Worm (Caenorhabditis elegans) whole organism, young adult: ENCODE data around the gene C08A9.10.

ENCODE experiments used
- F22D6.2 ChIP-seq: sonication (generic microtip); optimal IDR thresholded peaks from 2 replicates; lab custom pipeline; 2016; ENCODE audit warnings: mild to moderate bottlenecking, missing genetic modification characterization, missing compliant biosample characterization
- F33H1.4 ChIP-seq: fragments of 200-800 bp; sonication (Bioruptor generic); IDR thresholded peaks from 2 replicates; pipeline ENCODE4 v1.3.6; 2022; ENCODE audit warnings: missing genetic modification reagents, missing genetic modification characterization, missing compliant biosample characterization
- F37B4.10 ChIP-seq: fragments of 200-800 bp; sonication (Bioruptor generic); IDR thresholded peaks from 2 replicates; pipeline ENCODE4 v1.3.6; 2022; ENCODE audit warnings: missing genetic modification characterization, missing compliant biosample characterization
- F39B2.1 ChIP-seq: fragments of 200-800 bp; sonication (Bioruptor generic); IDR thresholded peaks from 2 replicates; pipeline ENCODE4 v1.3.6; 2022; ENCODE audit warnings: missing genetic modification reagents, missing genetic modification characterization, missing compliant biosample characterization
- F49E8.2 ChIP-seq: sonication (generic microtip); optimal IDR thresholded peaks from 3 replicates; lab custom pipeline; 2017; ENCODE audit warnings: missing genetic modification characterization, mild to moderate bottlenecking, missing compliant biosample characterization, antibody characterized with exemption, moderate library complexity; ENCODE audit not compliant: insufficient read depth
- F57C9.4 ChIP-seq: sonication (generic microtip); optimal IDR thresholded peaks from 2 replicates; lab custom pipeline; 2017; ENCODE audit warnings: mild to moderate bottlenecking, missing genetic modification characterization, missing compliant biosample characterization
- K11D2.4 ChIP-seq: fragments of 200-800 bp; sonication (Bioruptor generic); IDR thresholded peaks from 2 replicates; pipeline ENCODE4 v1.3.6; 2022; ENCODE audit warnings: missing genetic modification reagents, missing genetic modification characterization, missing compliant biosample characterization
- Y79H2A.3 ChIP-seq: fragments of 200-800 bp; sonication (Bioruptor generic); conservative IDR thresholded peaks from 2 replicates; pipeline ENCODE4 v1.3.6; 2022; ENCODE audit warnings: missing genetic modification reagents, missing genetic modification characterization, missing compliant biosample characterization
- ama-1 ChIP-seq, 3 experiments: fragments of 150-350 bp in 1 of 3; sonication (generic microtip) in 2 of 3; optimal IDR thresholded peaks; 2 replicates each; lab custom pipeline; 2014 to 2018; ENCODE audit warnings: missing biosample characterization in 2 of 3, missing genetic modification characterization in 2 of 3, missing genetic modification reagents in 2 of 3
- atf-7 ChIP-seq: sonication (generic microtip); optimal IDR thresholded peaks from 2 replicates; lab custom pipeline; 2017; ENCODE audit warnings: mild to moderate bottlenecking, missing genetic modification characterization, missing compliant biosample characterization
- attf-6 ChIP-seq: fragments of 200-800 bp; sonication (Bioruptor generic); IDR thresholded peaks from 2 replicates; pipeline ENCODE4 v1.3.6; 2022; ENCODE audit warnings: missing genetic modification reagents, missing genetic modification characterization, missing compliant biosample characterization
- cebp-1 ChIP-seq, 2 experiments: fragments of 200-800 bp in 1 of 2; sonication (Bioruptor generic) in 1 of 2; sonication (generic microtip) in 1 of 2; IDR thresholded peaks in 1 of 2; optimal IDR thresholded peaks in 1 of 2; 2 replicates each; pipeline versions ENCODE4 v1.3.6 to Lab custom; 2017 to 2022; ENCODE audit warnings: missing compliant biosample characterization in 2 of 2, missing genetic modification characterization in 2 of 2, mild to moderate bottlenecking in 1 of 2, missing genetic modification reagents in 1 of 2, moderate library complexity in 1 of 2
- ceh-100 ChIP-seq: fragments of 200-800 bp; sonication (Bioruptor generic); IDR thresholded peaks from 2 replicates; pipeline ENCODE4 v1.3.6; 2022; ENCODE audit warnings: missing genetic modification reagents, missing genetic modification characterization, missing compliant biosample characterization
- ceh-27 ChIP-seq: fragments of 200-800 bp; sonication (Bioruptor generic); optimal IDR thresholded peaks from 2 replicates; lab custom pipeline; 2018; ENCODE audit warnings: mild to moderate bottlenecking, missing genetic modification characterization, moderate library complexity, missing compliant biosample characterization
- ceh-79 ChIP-seq: sonication (generic microtip); optimal IDR thresholded peaks from 2 replicates; lab custom pipeline; 2017; ENCODE audit warnings: mild to moderate bottlenecking, missing genetic modification characterization, missing compliant biosample characterization
- ceh-91 ChIP-seq: fragments of 200-800 bp; sonication (Bioruptor generic); IDR thresholded peaks from 2 replicates; pipeline ENCODE4 v1.3.6; 2022; ENCODE audit warnings: missing genetic modification reagents, missing genetic modification characterization, missing compliant biosample characterization
- chd-7 ChIP-seq: sonication (generic microtip); optimal IDR thresholded peaks from 2 replicates; lab custom pipeline; 2016; ENCODE audit warnings: mild to moderate bottlenecking, missing genetic modification characterization, moderate library complexity, missing compliant biosample characterization
- dpl-1 ChIP-seq: fragments of 150-350 bp; optimal IDR thresholded peaks from 2 replicates; lab custom pipeline; 2014; ENCODE audit warnings: missing biosample characterization, missing genetic modification reagents, missing genetic modification characterization
- efl-1 ChIP-seq: fragments of 150-350 bp; optimal IDR thresholded peaks from 2 replicates; lab custom pipeline; 2014; ENCODE audit warnings: missing biosample characterization, missing genetic modification reagents, missing genetic modification characterization
- egl-18 ChIP-seq: fragments of 200-800 bp; sonication (Bioruptor generic); IDR thresholded peaks from 2 replicates; pipeline ENCODE4 v1.3.6; 2022; ENCODE audit warnings: missing genetic modification reagents, missing genetic modification characterization, missing compliant biosample characterization
- egrh-3 ChIP-seq: fragments of 200-800 bp; sonication (Bioruptor generic); IDR thresholded peaks from 2 replicates; pipeline ENCODE4 v1.3.6; 2022; ENCODE audit warnings: missing genetic modification reagents, missing genetic modification characterization, missing compliant biosample characterization
- ets-4 ChIP-seq: fragments of 200-800 bp; sonication (Bioruptor generic); optimal IDR thresholded peaks from 2 replicates; lab custom pipeline; 2018; ENCODE audit warnings: mild to moderate bottlenecking, missing genetic modification characterization, missing compliant biosample characterization
- hlh-12 ChIP-seq: sonication (generic microtip); optimal IDR thresholded peaks from 2 replicates; lab custom pipeline; 2016; ENCODE audit warnings: missing genetic modification characterization, missing compliant biosample characterization
- lin-40 ChIP-seq: sonication (generic microtip); optimal IDR thresholded peaks from 2 replicates; lab custom pipeline; 2016; ENCODE audit warnings: missing genetic modification characterization, mild to moderate bottlenecking, missing compliant biosample characterization, missing genotype, missing genetic modification reagents
- lsl-1 ChIP-seq: fragments of 200-800 bp; sonication (Bioruptor generic); optimal IDR thresholded peaks from 2 replicates; lab custom pipeline; 2018; ENCODE audit warnings: mild to moderate bottlenecking, missing genetic modification characterization, moderate library complexity, missing compliant biosample characterization
- lsy-27 ChIP-seq: sonication (generic microtip); optimal IDR thresholded peaks from 2 replicates; lab custom pipeline; 2017; ENCODE audit warnings: missing genetic modification characterization, mild to moderate bottlenecking, missing compliant biosample characterization, antibody characterized with exemption, missing genotype, borderline replicate concordance; ENCODE audit not compliant: insufficient read depth
- mcd-1 ChIP-seq: fragments of 200-800 bp; sonication (Bioruptor generic); IDR thresholded peaks from 2 replicates; pipeline ENCODE4 v1.3.6; 2022; ENCODE audit warnings: missing genetic modification reagents, missing genetic modification characterization, missing compliant biosample characterization
- nfyb-1 ChIP-seq: fragments of 200-800 bp; sonication (Bioruptor generic); IDR thresholded peaks from 2 replicates; pipeline ENCODE4 v1.3.6; 2022; ENCODE audit warnings: missing genetic modification reagents, missing genetic modification characterization, missing compliant biosample characterization
- nhr-27 ChIP-seq: fragments of 200-800 bp; sonication (Bioruptor generic); optimal IDR thresholded peaks from 2 replicates; lab custom pipeline; 2018; ENCODE audit warnings: mild to moderate bottlenecking, missing genetic modification characterization, moderate library complexity, missing compliant biosample characterization
- pbrm-1 ChIP-seq: fragments of 200-800 bp; sonication (Bioruptor generic); IDR thresholded peaks from 2 replicates; pipeline ENCODE4 v1.3.6; 2022; ENCODE audit warnings: missing genetic modification reagents, missing genetic modification characterization, missing compliant biosample characterization
- rec-8 ChIP-seq, 2 experiments: sonication (generic microtip); optimal IDR thresholded peaks; 2 replicates each; lab custom pipeline; 2016; ENCODE audit warnings: mild to moderate bottlenecking in 2 of 2, missing genetic modification characterization in 2 of 2, missing genetic modification reagents in 2 of 2, missing genotype in 2 of 2, missing biosample characterization in 1 of 2, missing compliant biosample characterization in 1 of 2, moderate library complexity in 1 of 2
- sea-2 ChIP-seq: fragments of 200-800 bp; sonication (Bioruptor generic); IDR thresholded peaks from 2 replicates; pipeline ENCODE4 v1.3.6; 2022; ENCODE audit warnings: missing genetic modification characterization, missing compliant biosample characterization
- snpc-1.3 ChIP-seq: sonication (generic microtip); optimal IDR thresholded peaks from 2 replicates; lab custom pipeline; 2017; ENCODE audit warnings: missing genetic modification characterization, mild to moderate bottlenecking, missing compliant biosample characterization, antibody characterized with exemption, moderate library complexity, missing genotype, missing genetic modification reagents; ENCODE audit not compliant: insufficient read depth
- somi-1 ChIP-seq: fragments of 200-800 bp; sonication (Bioruptor generic); optimal IDR thresholded peaks from 2 replicates; lab custom pipeline; 2018; ENCODE audit warnings: mild to moderate bottlenecking, missing genetic modification characterization, missing compliant biosample characterization
- tbp1 ChIP-seq: fragments of 200-800 bp; sonication (Bioruptor generic); optimal IDR thresholded peaks from 2 replicates; lab custom pipeline; 2018; ENCODE audit warnings: mild to moderate bottlenecking, missing genetic modification characterization, missing compliant biosample characterization
- tlf-1 ChIP-seq: fragments of 200-800 bp; sonication (Bioruptor generic); optimal IDR thresholded peaks from 2 replicates; lab custom pipeline; 2018; ENCODE audit warnings: mild to moderate bottlenecking, missing genetic modification characterization, missing compliant biosample characterization
- zfh-2 ChIP-seq: fragments of 200-800 bp; sonication (Bioruptor generic); conservative IDR thresholded peaks from 2 replicates; pipeline ENCODE4 v1.3.6; 2022; ENCODE audit warnings: missing genetic modification reagents, missing genetic modification characterization, missing compliant biosample characterization
- ztf-26 ChIP-seq: sonication (generic microtip); optimal IDR thresholded peaks from 2 replicates; lab custom pipeline; 2017; ENCODE audit warnings: missing genetic modification characterization, missing compliant biosample characterization
- ztf-3 ChIP-seq: fragments of 200-800 bp; sonication (Bioruptor generic); optimal IDR thresholded peaks from 2 replicates; lab custom pipeline; 2018; ENCODE audit warnings: mild to moderate bottlenecking, missing genetic modification characterization, missing compliant biosample characterization
- ztf-6 ChIP-seq: fragments of 200-800 bp; sonication (Bioruptor generic); IDR thresholded peaks from 2 replicates; pipeline ENCODE4 v1.3.6; 2022; ENCODE audit warnings: missing genetic modification reagents, missing genetic modification characterization, missing compliant biosample characterization

The C08A9.10 gene

DNA sequence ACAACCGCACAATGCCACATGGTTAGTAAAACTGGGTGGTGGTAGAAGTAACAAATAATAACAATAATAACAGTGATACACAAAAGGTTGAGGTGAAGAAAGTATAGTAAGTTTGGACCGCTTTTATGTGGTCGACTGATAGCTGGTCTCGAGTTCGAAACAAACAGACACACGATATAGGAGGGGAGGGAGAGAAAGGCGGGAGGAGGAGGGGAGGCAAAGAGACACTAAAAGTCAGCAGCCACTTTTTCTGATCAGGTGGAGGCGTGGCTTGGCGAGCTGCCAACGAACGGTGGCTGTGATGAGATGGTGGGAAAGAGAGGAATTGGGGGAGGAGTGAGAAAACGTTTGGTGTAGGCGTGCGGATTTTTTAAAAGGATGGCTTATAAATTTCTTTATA, 22.6 kb upstream of the C08A9.10 start:
- TF ChIP-seq nfyb-1 (0 out of 2 replicates have a peak, but pooled peaks have one; percentile 47), ceh-100 (GFP tag; lab: Robert Waterston, UW) (no peak), egl-18 (GFP tag; lab: Robert Waterston, UW) (no peak), dpl-1 (GFP tag; lab: Kevin White, UChicago) (no peak), atf-7 (no peak), ceh-79 (no peak), ceh-27 (peak; percentile 10), F33H1.4 (GFP tag; lab: Robert Waterston, UW) (no peak), cebp-1 (GFP tag; IDR thresholded peaks at IDR 0.05; lab: Robert Waterston, UW) (no peak), cebp-1 (tag; optimal IDR thresholded peaks at IDR 0.05; lab: Kevin White, UChicago) (peak; percentile 34), attf-6 (GFP tag; lab: Robert Waterston, UW) (no peak), mcd-1 (no peak), tbp1 (GFP tag; lab: Kevin White, UChicago) (no peak), tlf-1 (no peak), F57C9.4 (tag; lab: Kevin White, UChicago) (no peak), ama-1 (optimal IDR thresholded peaks at IDR 0.05; lab: Kevin White, UChicago) (peak; percentile 40), ama-1 (GFP tag; optimal IDR thresholded peaks at IDR 0.05; lab: Kevin White, UChicago) (no peak), F22D6.2 (no peak), zfh-2 (peak; percentile 87), pbrm-1 (GFP tag; lab: Robert Waterston, UW) (0 out of 2 replicates have a peak, but pooled peaks have one; percentile 10), somi-1 (GFP tag; lab: Kevin White, UChicago) (peak; percentile 2), sea-2 (GFP tag; lab: Robert Waterston, UW) (no peak), ztf-3 (no peak), rec-8 (tag; optimal IDR thresholded peaks at IDR 0.05; lab: Kevin White, UChicago) (no peak), hlh-12 (tag; lab: Kevin White, UChicago) (no peak), Y79H2A.3 (GFP tag; lab: Robert Waterston, UW) (no peak), F39B2.1 (GFP tag; lab: Robert Waterston, UW) (no peak), ztf-6 (no peak), ceh-91 (GFP tag; lab: Robert Waterston, UW) (no peak), ets-4 (GFP tag; lab: Kevin White, UChicago) (no peak), lsl-1 (GFP tag; lab: Kevin White, UChicago) (no peak), egrh-3 (GFP tag; lab: Robert Waterston, UW) (peak; percentile 73), lsy-27 (no peak), lin-40 (tag; lab: Kevin White, UChicago) (no peak), efl-1 (GFP tag; lab: Kevin White, UChicago) (no peak), chd-7 (tag; lab: Kevin White, UChicago) (peak; percentile 45), F37B4.10 (GFP tag; lab: Robert Waterston, UW) (no peak), ztf-26 (no peak), K11D2.4 (no peak)

ce11 chrX:17059760-17060159, 21.2 kb upstream of the C08A9.10 start:
- no peak for TF ChIP-seq nfyb-1
- no peak for TF ChIP-seq nhr-27
- TF ChIP-seq F49E8.2 (tag; lab: Kevin White, UChicago): no peak
- TF ChIP-seq snpc-1.3 (tag; lab: Kevin White, UChicago): no peak
